Fruit fly (Drosophila melanogaster): ENCODE measurements around the gene CG32085.

Gene CG32085

dm6 chr3L:11711059-11711628, 31.0 kb upstream of the CG32085 start, which contains the start of gene crim (continued):
- TF ChIP-seq run (tag; optimal IDR thresholded peaks at IDR 0.05): peak; percentile 12
- TF ChIP-seq Stat92E (GFP tag; optimal IDR thresholded peaks at IDR 0.05): peak in 1 of 3 experiments; percentile 68
- TF ChIP-seq CG15601 (tag; optimal IDR thresholded peaks at IDR 0.05): peak; percentile 16
- TF ChIP-seq CG17829 (tag; optimal IDR thresholded peaks at IDR 0.05): peak; percentile 43
- TF ChIP-seq fru (optimal IDR thresholded peaks at IDR 0.05): no peak
- TF ChIP-seq bigmax (GFP tag; optimal IDR thresholded peaks at IDR 0.05): no peak
- TF ChIP-seq CG12299 (tag; optimal IDR thresholded peaks at IDR 0.05): no peak
- no peak for TF ChIP-seq CG10543 (GFP tag; optimal IDR thresholded peaks at IDR 0.05)
- TF ChIP-seq Pdp1 (GFP tag; optimal IDR thresholded peaks at IDR 0.05): peak in 1 of 2 experiments; percentile 45
- TF ChIP-seq aop (GFP tag; IDR thresholded peaks at IDR 0.05): no peak
- TF ChIP-seq Xrp1 (GFP tag; IDR thresholded peaks at IDR 0.05): no peak
- no peak for TF ChIP-seq sob (GFP tag; IDR thresholded peaks at IDR 0.05)
- peak; percentile 34 for TF ChIP-seq lbe (GFP tag; optimal IDR thresholded peaks at IDR 0.05)
- no peak for TF ChIP-seq CG11398 (GFP tag; optimal IDR thresholded peaks at IDR 0.05)
- TF ChIP-seq Hey (tag; optimal IDR thresholded peaks at IDR 0.05): no peak
- TF ChIP-seq CG9797 (GFP tag; optimal IDR thresholded peaks at IDR 0.05): peak; percentile 93
- no peak for TF ChIP-seq caup (GFP tag; optimal IDR thresholded peaks at IDR 0.05; ENCODE audit: severe bottlenecking)
- TF ChIP-seq Dek (tag; optimal IDR thresholded peaks at IDR 0.05): no peak
- TF ChIP-seq Fer1 (GFP tag; optimal IDR thresholded peaks at IDR 0.05): peak; percentile 10
- 0 out of 2 replicates have a peak, but pooled peaks have one; percentile 39 for TF ChIP-seq CG3847 (GFP tag; IDR thresholded peaks at IDR 0.05)
- TF ChIP-seq Sry-δ (GFP tag; optimal IDR thresholded peaks at IDR 0.05): peak; percentile 26
- no peak for TF ChIP-seq org-1 (GFP tag; optimal IDR thresholded peaks at IDR 0.05)
- TF ChIP-seq ftz-f1 (GFP tag; optimal IDR thresholded peaks at IDR 0.05): no peak
- TF ChIP-seq E2f2 (GFP tag; IDR thresholded peaks at IDR 0.05): peak; percentile 98
- no peak for TF ChIP-seq CG16813 (GFP tag; IDR thresholded peaks at IDR 0.05; ENCODE audit: partially characterized antibody)
- no peak for TF ChIP-seq Hand (GFP tag; optimal IDR thresholded peaks at IDR 0.05)
- no peak for TF ChIP-seq NC2α (GFP tag; optimal IDR thresholded peaks at IDR 0.05)
- no peak for TF ChIP-seq trh (GFP tag; optimal IDR thresholded peaks at IDR 0.05)
- TF ChIP-seq CG3995 (GFP tag; optimal IDR thresholded peaks at IDR 0.05): no peak
- peak; percentile 62 for TF ChIP-seq CG1603 (tag; optimal IDR thresholded peaks at IDR 0.05)
- TF ChIP-seq CG14710 (tag; optimal IDR thresholded peaks at IDR 0.05): peak; percentile 62
- no peak for TF ChIP-seq Chrac-16 (GFP tag; optimal IDR thresholded peaks at IDR 0.05)
- TF ChIP-seq CG7745 (tag; optimal IDR thresholded peaks at IDR 0.05): no peak
- TF ChIP-seq mld (GFP tag; IDR thresholded peaks at IDR 0.05; ENCODE audit: partially characterized antibody): no peak
- no peak for TF ChIP-seq CG10462 (GFP tag; optimal IDR thresholded peaks at IDR 0.05)
- no peak for TF ChIP-seq Jarid2 (GFP tag; optimal IDR thresholded peaks at IDR 0.05)
- TF ChIP-seq Max (GFP tag; optimal IDR thresholded peaks at IDR 0.05): no peak
- TF ChIP-seq NC2β (GFP tag; optimal IDR thresholded peaks at IDR 0.05): no peak
- TF ChIP-seq tup (GFP tag; optimal IDR thresholded peaks at IDR 0.05): no peak
- TF ChIP-seq CG8478 (optimal IDR thresholded peaks at IDR 0.05): no peak
- no peak for TF ChIP-seq inv (GFP tag; IDR thresholded peaks at IDR 0.05; ENCODE audit: partially characterized antibody)
- no peak for TF ChIP-seq CG10979 (tag; optimal IDR thresholded peaks at IDR 0.05)
- TF ChIP-seq Dp (GFP tag; optimal IDR thresholded peaks at IDR 0.05): peak; percentile 95
- no peak for TF ChIP-seq CG3065 (GFP tag; optimal IDR thresholded peaks at IDR 0.05)
- TF ChIP-seq Med (GFP tag): peak; percentile 70
- TF ChIP-seq CG16815 (GFP tag; optimal IDR thresholded peaks at IDR 0.05): no peak
- TF ChIP-seq CG2889 (GFP tag; IDR thresholded peaks at IDR 0.05): no peak
- peak in 1 of 2 experiments; percentile 0 for TF ChIP-seq insv (GFP tag; optimal IDR thresholded peaks at IDR 0.05)
- TF ChIP-seq row (GFP tag; IDR thresholded peaks at IDR 0.05): peak; percentile 12; the same call in 1 of the 3 replicates
- TF ChIP-seq CG1529 (GFP tag; optimal IDR thresholded peaks at IDR 0.05): no peak

Data from whole organism, embryonic.